Worm (Caenorhabditis elegans) whole organism, L4 larva: ENCODE results near the gene chil-2.

ENCODE experiments used
- aha-1 ChIP-seq: fragments of 150-350 bp; peaks from one replicate; lab custom pipeline; 2014; ENCODE audit warnings: missing biosample characterization, missing genetic modification characterization
- ama-1 ChIP-seq: fragments of 150-350 bp; optimal IDR thresholded peaks from 2 replicates; lab custom pipeline; 2014; ENCODE audit warnings: inconsistent platforms, mixed read lengths
- fkh-10 ChIP-seq: fragments of 150-350 bp; optimal IDR thresholded peaks from 2 replicates; lab custom pipeline; 2014; ENCODE audit warnings: missing biosample characterization, missing genetic modification reagents, missing genetic modification characterization
- spr-1 ChIP-seq: sonication (generic microtip); optimal IDR thresholded peaks from 2 replicates; lab custom pipeline; 2016; ENCODE audit warnings: mild to moderate bottlenecking, missing genetic modification characterization, missing compliant biosample characterization
- unc-39 ChIP-seq: sonication (generic microtip); optimal IDR thresholded peaks from 2 replicates; lab custom pipeline; 2017; ENCODE audit warnings: missing biosample characterization, missing genetic modification characterization
- ztf-11 ChIP-seq: fragments of 150-350 bp; optimal IDR thresholded peaks from 2 replicates; lab custom pipeline; 2014; ENCODE audit warnings: missing biosample characterization, missing genetic modification characterization

DNA sequence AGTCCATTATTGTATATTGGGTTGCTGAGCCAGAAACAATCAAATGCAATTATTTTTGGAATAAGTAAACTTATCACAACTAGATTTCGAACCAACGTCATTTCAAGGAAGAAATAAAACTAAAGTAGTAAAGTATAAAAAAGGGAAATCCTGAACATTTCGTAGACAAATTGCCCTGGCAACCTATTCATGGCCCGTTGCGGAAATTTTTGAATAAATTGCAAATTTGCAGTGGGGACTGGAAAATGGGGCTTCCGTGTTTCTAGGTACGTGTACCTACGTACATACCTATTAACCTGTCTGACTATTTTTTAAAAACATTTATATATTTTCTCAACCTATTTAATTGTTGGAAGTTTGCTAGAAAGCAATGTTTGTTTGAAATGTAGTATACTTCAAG is 40.6 kb upstream of the chil-2 start, which contains the start of gene F26C11.3:
- TF ChIP-seq aha-1 (tag; lab: Kevin White, UChicago), result no peak
- no peak for TF ChIP-seq ztf-11 (tag; lab: Kevin White, UChicago)
- no peak for TF ChIP-seq unc-39 (tag; lab: Kevin White, UChicago)
- no peak for TF ChIP-seq ama-1
- no peak for TF ChIP-seq spr-1 (tag; lab: Kevin White, UChicago)
- TF ChIP-seq fkh-10 (GFP tag; lab: Kevin White, UChicago), result no peak
